Worm (Caenorhabditis elegans) whole organism, L2 larva: ENCODE data around the gene F31F4.11.

Experiments
- ama-1 ChIP-seq: fragments of 150-350 bp; optimal IDR thresholded peaks from 2 replicates; lab custom pipeline; 2018; ENCODE audit warnings: inconsistent platforms
- blmp-1 ChIP-seq: sonication (generic microtip); optimal IDR thresholded peaks from 2 replicates; lab custom pipeline; 2017; ENCODE audit warnings: missing genetic modification characterization, mild to moderate bottlenecking, missing compliant biosample characterization, antibody characterized with exemption, moderate library complexity; ENCODE audit not compliant: insufficient read depth
- elt-1 ChIP-seq: fragments of 150-350 bp; optimal IDR thresholded peaks from 2 replicates; lab custom pipeline; 2014; ENCODE audit warnings: missing biosample characterization, missing genetic modification characterization
- lin-13 ChIP-seq: fragments of 150-350 bp; optimal IDR thresholded peaks from 2 replicates; lab custom pipeline; 2014; ENCODE audit warnings: missing biosample characterization, missing genetic modification reagents, missing genetic modification characterization
- lin-39 ChIP-seq: fragments of 150-350 bp; optimal IDR thresholded peaks from 2 replicates; lab custom pipeline; 2014; ENCODE audit warnings: missing biosample characterization, missing genetic modification reagents, missing genetic modification characterization
- zag-1 ChIP-seq: fragments of 150-350 bp; optimal IDR thresholded peaks from 2 replicates; lab custom pipeline; 2014; ENCODE audit warnings: missing biosample characterization, missing genetic modification characterization
- ztf-4 ChIP-seq: fragments of 150-350 bp; optimal IDR thresholded peaks from 2 replicates; lab custom pipeline; 2014; ENCODE audit warnings: missing biosample characterization, missing genetic modification characterization

DNA sequence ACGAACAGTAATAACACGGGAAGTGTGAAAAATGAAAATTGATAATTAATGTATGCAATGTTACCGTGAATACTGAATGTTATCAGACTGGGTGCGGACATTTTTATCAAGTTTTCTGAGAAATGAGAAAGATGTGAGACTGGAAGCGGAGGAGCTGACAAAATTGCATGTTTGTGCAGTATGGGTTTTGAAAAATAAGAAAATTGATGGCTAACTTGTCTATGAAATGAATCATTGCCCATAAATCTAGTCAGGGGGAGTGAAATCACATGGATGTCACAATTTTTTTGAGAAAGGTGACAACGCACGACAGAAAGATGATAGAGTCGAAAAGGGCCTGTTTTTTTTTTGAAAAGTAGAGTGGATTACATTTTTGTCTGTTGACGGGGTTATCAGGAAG is 7.1 kb upstream of the F31F4.11 start, which contains the start of gene sru-24:
- TF ChIP-seq ztf-4 (no peak), lin-39 (tag; lab: Kevin White, UChicago) (no peak), blmp-1 (tag; lab: Kevin White, UChicago) (no peak), lin-13 (GFP tag; lab: Kevin White, UChicago) (no peak), zag-1 (no peak), ama-1 (lab: Kevin White, UChicago) (no peak), elt-1 (tag; lab: Kevin White, UChicago) (no peak)
